Fruit fly (Drosophila melanogaster) whole organism, prepupa: ENCODE data around the gene CG43924.

Experiments
- CG11294 ChIP-seq: fragments of 200-800 bp; sonication (Bioruptor generic); IDR thresholded peaks from 2 replicates; pipeline ENCODE4 v1.3.6; 2022; ENCODE audit warnings: missing biosample characterization, missing genetic modification characterization
- CG6792 ChIP-seq: fragments of 200-800 bp; sonication (Bioruptor generic); optimal IDR thresholded peaks from 3 replicates; lab custom pipeline; 2016; ENCODE audit warnings: missing biosample characterization, missing genetic modification characterization
- fd59A ChIP-seq: fragments of 200-800 bp; sonication (Bioruptor generic); optimal IDR thresholded peaks from 2 replicates; lab custom pipeline; 2017; ENCODE audit warnings: missing biosample characterization, mild to moderate bottlenecking, missing genetic modification characterization, missing genetic modification reagents
- fkh ChIP-seq: fragments of 200-800 bp; sonication (Bioruptor generic); optimal IDR thresholded peaks from 3 replicates; lab custom pipeline; 2017; ENCODE audit warnings: missing biosample characterization, mild to moderate bottlenecking, missing genetic modification characterization, moderate library complexity
- svp ChIP-seq: fragments of 200-800 bp; sonication (Bioruptor generic); peaks from one replicate; lab custom pipeline; 2016; ENCODE audit warnings: missing biosample characterization, missing genetic modification characterization

- TF ChIP-seq fd59A (GFP tag; lab: Kevin White, UChicago) (no peak), fkh (GFP tag; lab: Kevin White, UChicago) (no peak), CG11294 (GFP tag; lab: Robert Waterston, UW) (no peak), svp (GFP tag; lab: Kevin White, UChicago) (no peak), CG6792 (GFP tag; lab: Kevin White, UChicago) (no peak)
Measured at dm6 chr2L:15749313-15749712, 38.4 kb upstream of the CG43924 start.
